Worm (Caenorhabditis elegans) whole organism, mixed stage, embryonic: ENCODE data around the gene F28C6.5.

Experiments
- M03D4.4 ChIP-seq: sonication (generic microtip); optimal IDR thresholded peaks from 2 replicates; lab custom pipeline; 2017; ENCODE audit warnings: mild to moderate bottlenecking, missing genetic modification characterization, missing compliant biosample characterization
- ceh-83 ChIP-seq: fragments of 200-800 bp; sonication (Bioruptor generic); optimal IDR thresholded peaks from 2 replicates; lab custom pipeline; 2018; ENCODE audit warnings: mild to moderate bottlenecking, missing genetic modification characterization, missing compliant biosample characterization
- drap-1 ChIP-seq: fragments of 200-800 bp; sonication (Bioruptor generic); optimal IDR thresholded peaks from 3 replicates; lab custom pipeline; 2018; ENCODE audit warnings: mild to moderate bottlenecking, missing genetic modification characterization, missing compliant biosample characterization
- elt-3 ChIP-seq: fragments of 150-350 bp; optimal IDR thresholded peaks from 2 replicates; lab custom pipeline; 2014; ENCODE audit warnings: missing biosample characterization, missing genetic modification characterization
- flh-1 ChIP-seq: fragments of 200-800 bp; sonication (Bioruptor generic); optimal IDR thresholded peaks from 2 replicates; lab custom pipeline; 2018; ENCODE audit warnings: mild to moderate bottlenecking, missing genetic modification characterization, moderate library complexity, missing compliant biosample characterization
- ham-2 ChIP-seq: fragments of 200-800 bp; sonication (Bioruptor generic); optimal IDR thresholded peaks from 2 replicates; lab custom pipeline; 2018; ENCODE audit warnings: mild to moderate bottlenecking, missing genetic modification characterization, missing compliant biosample characterization
- nhr-12 ChIP-seq: fragments of 150-350 bp; optimal IDR thresholded peaks from 2 replicates; lab custom pipeline; 2014; ENCODE audit warnings: missing biosample characterization, missing genetic modification characterization
- nhr-237 ChIP-seq: fragments of 150-350 bp; optimal IDR thresholded peaks from 2 replicates; lab custom pipeline; 2014; ENCODE audit warnings: missing biosample characterization, missing genetic modification characterization
- nhr-28 ChIP-seq: fragments of 150-350 bp; optimal IDR thresholded peaks from 2 replicates; lab custom pipeline; 2014; ENCODE audit warnings: missing biosample characterization, missing genetic modification characterization
- unc-120 ChIP-seq: sonication (generic microtip); optimal IDR thresholded peaks from 2 replicates; lab custom pipeline; 2017; ENCODE audit warnings: missing genetic modification characterization, missing compliant biosample characterization; ENCODE audit not compliant: poor library complexity, severe bottlenecking

The F28C6.5 gene

ce11 chrII:8648843-8649242 is 49.5 kb downstream of the F28C6.5 start:
- TF ChIP-seq M03D4.4 (tag; lab: Kevin White, UChicago) (no peak), elt-3 (no peak), unc-120 (no peak), nhr-12 (tag; lab: Kevin White, UChicago) (no peak), nhr-237 (no peak), ceh-83 (GFP tag; lab: Kevin White, UChicago) (no peak), drap-1 (no peak), nhr-28 (tag; lab: Kevin White, UChicago) (no peak), ham-2 (GFP tag; lab: Kevin White, UChicago) (no peak), flh-1 (no peak)
